Worm (Caenorhabditis elegans) whole organism, late embryonic: Measurements from ENCODE around the gene pitr-4.

ENCODE experiments used
- ama-1 ChIP-seq: fragments of 150-350 bp; optimal IDR thresholded peaks from 2 replicates; lab custom pipeline; 2014
- ceh-22 ChIP-seq: sonication (generic microtip); optimal IDR thresholded peaks from 2 replicates; lab custom pipeline; 2017; ENCODE audit warnings: missing biosample characterization, missing genetic modification characterization
- ceh-34 ChIP-seq: sonication (generic microtip); optimal IDR thresholded peaks from 2 replicates; lab custom pipeline; 2016; ENCODE audit warnings: mild to moderate bottlenecking, missing genetic modification characterization, missing compliant biosample characterization
- elt-2 ChIP-seq: sonication (generic microtip); optimal IDR thresholded peaks from 2 replicates; lab custom pipeline; 2016; ENCODE audit warnings: missing genetic modification reagents, missing genetic modification characterization, missing compliant biosample characterization
- fkh-10 ChIP-seq: fragments of 150-350 bp; optimal IDR thresholded peaks from 2 replicates; lab custom pipeline; 2014; ENCODE audit warnings: missing biosample characterization, missing genetic modification reagents, missing genetic modification characterization
- mec-3 ChIP-seq: sonication (generic microtip); optimal IDR thresholded peaks from 2 replicates; lab custom pipeline; 2016; ENCODE audit warnings: borderline replicate concordance, missing genetic modification characterization, missing compliant biosample characterization
- odd-2 ChIP-seq: sonication (generic microtip); optimal IDR thresholded peaks from 2 replicates; lab custom pipeline; 2017; ENCODE audit warnings: antibody characterized with exemption, mild to moderate bottlenecking, missing genetic modification characterization, missing compliant biosample characterization
- pax-1 ChIP-seq: fragments of 150-350 bp; optimal IDR thresholded peaks from 2 replicates; lab custom pipeline; 2014; ENCODE audit warnings: missing biosample characterization, missing genetic modification characterization
- pha-2 ChIP-seq: sonication (generic microtip); optimal IDR thresholded peaks from 2 replicates; lab custom pipeline; 2017; ENCODE audit warnings: mild to moderate bottlenecking, missing genetic modification characterization, missing compliant biosample characterization
- pqm-1 ChIP-seq: sonication (generic microtip); optimal IDR thresholded peaks from 2 replicates; lab custom pipeline; 2016; ENCODE audit warnings: missing genetic modification characterization, missing compliant biosample characterization
- sdc-2 ChIP-seq: sonication (generic microtip); optimal IDR thresholded peaks from 2 replicates; lab custom pipeline; 2016; ENCODE audit warnings: missing genotype, missing genetic modification characterization, missing compliant biosample characterization
- tbx-7 ChIP-seq: sonication (generic microtip); optimal IDR thresholded peaks from 2 replicates; lab custom pipeline; 2016; ENCODE audit warnings: missing genotype, missing genetic modification characterization, missing compliant biosample characterization

ce11 chrV:9609217-9609616 is 52.2 kb downstream of the pitr-4 start:
- no peak for TF ChIP-seq fkh-10 (GFP tag; lab: Kevin White, UChicago)
- TF ChIP-seq ceh-34 (tag; lab: Kevin White, UChicago), result no peak
- TF ChIP-seq pax-1 (tag; lab: Kevin White, UChicago), result no peak
- TF ChIP-seq ceh-22, result no peak
- TF ChIP-seq sdc-2 (tag; lab: Kevin White, UChicago), result no peak
- TF ChIP-seq ama-1 (lab: Kevin White, UChicago), result no peak
- TF ChIP-seq elt-2 (tag; lab: Kevin White, UChicago), result no peak
- no peak for TF ChIP-seq pha-2
- no peak for TF ChIP-seq tbx-7
- no peak for TF ChIP-seq odd-2 (tag; lab: Kevin White, UChicago)
- TF ChIP-seq pqm-1 (tag; lab: Kevin White, UChicago), result no peak
- TF ChIP-seq mec-3 (tag; lab: Kevin White, UChicago), result no peak
